Fruit fly (Drosophila melanogaster) S2 (cell line): Measurements from ENCODE around the gene 5-HT2A.

ENCODE experiments used
- CG8478 ChIP-seq: fragments of >200 bp; optimal IDR thresholded peaks from 2 replicates; lab custom pipeline; 2018
- CTCF ChIP-seq, 2 experiments: fragments of >200 bp; optimal IDR thresholded peaks; 2 replicates each; lab custom pipeline; 2018

5-HT2A gene

DNA sequence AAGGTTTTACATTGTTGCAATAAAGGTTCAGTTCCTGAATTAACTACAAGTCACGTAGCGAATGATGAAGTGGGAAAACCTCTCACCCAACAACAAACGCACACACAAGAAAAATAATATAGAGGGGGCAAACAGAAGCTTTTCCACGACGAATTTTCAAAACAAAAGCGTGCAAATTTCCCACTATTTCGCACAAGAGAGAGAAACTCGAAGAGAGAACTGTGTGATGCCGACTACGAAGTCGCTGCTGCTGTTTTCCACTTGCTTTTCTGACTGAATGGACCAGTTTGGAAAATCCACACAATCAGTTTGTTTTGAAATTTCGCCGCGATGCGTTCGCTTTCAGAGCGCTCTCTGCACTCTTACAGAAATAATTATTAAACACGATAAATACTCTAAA is at the start of gene 5-HT2A:
TSS of gene 5-HT2A (plus strand) at position 301 of the 400 bp plus-strand sequence.
- no peak for TF ChIP-seq CTCF (optimal IDR thresholded peaks at IDR 0.05; lab: Kevin White, UChicago)
- no peak for TF ChIP-seq CG8478 (lab: Kevin White, UChicago)

DNA sequence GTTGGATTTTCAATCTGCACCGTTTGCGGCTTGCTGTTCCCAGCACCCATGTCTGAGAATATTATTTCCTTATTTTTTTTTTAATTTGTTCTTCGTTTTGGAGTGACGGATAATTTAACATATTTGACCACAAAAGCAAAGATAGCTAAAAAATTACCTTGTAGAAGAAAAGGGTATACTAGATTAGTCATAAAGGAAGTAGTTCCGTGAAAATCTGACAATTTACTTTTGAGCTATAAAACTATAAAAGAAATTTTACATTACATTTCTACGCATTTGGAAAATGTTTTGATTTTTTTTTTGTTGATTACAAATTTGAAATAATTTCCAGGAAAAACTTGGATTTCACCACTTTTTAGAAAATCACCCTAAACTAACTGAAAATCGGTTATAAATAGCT is 34.1 kb upstream of the 5-HT2A start, which contains the start of gene CG32945:
TSS of gene CG32945 (minus strand) at position 101 of the 400 bp plus-strand sequence.
- TF ChIP-seq CTCF (optimal IDR thresholded peaks at IDR 0.05; lab: Kevin White, UChicago), result no peak
- no peak for TF ChIP-seq CG8478 (lab: Kevin White, UChicago)

DNA sequence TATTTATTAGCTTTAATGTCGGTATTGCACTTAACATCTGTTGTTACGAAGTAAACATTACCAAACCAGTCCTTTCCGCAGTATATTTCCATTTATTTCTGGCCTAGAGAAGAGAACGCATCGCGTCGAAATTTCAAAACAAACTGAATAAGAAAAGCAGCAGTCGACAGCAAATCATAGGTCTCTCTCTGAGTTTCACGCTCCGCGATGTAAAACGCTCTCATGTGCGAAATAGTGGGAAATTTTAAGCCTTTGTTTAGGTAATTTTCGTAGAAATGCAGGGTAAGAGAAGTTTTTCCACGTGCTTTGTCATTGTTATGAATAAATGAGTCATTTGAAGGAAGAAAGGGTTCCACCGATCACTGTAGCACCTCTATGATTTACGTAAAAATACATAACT is 13.0 kb upstream of the 5-HT2A start:
- TF ChIP-seq CTCF (optimal IDR thresholded peaks at IDR 0.05; lab: Kevin White, UChicago) (no peak), CG8478 (lab: Kevin White, UChicago) (no peak)

DNA sequence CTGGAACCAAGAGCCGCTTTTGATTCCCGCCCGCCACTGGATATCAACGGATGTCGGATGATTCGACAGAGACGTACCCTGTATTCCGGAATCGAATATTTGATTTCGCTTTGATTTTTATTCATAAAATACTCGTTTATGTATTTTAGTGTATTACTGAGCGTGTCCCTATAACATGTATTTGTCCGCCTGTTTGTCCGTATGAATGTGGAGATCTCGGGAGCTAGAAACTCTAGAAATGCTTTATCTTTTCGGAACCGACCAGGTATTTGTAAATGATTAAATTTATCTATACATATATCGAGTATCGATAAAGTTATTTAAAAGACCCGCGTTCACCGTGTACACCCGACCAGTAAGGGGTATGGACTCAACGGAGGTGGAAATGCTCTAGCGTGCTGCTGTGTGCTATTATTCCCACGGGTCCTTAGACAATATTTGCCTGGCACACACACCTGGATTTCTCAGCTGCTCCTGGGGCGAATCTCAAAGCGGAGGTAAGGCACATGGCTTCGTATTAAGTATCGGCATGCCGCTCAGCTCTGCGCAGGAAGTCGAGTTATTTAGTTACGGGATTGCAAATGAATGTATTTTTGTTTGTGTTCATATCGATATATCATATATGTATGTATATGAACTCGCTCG is 10.7 kb upstream of the 5-HT2A start:
- no peak for TF ChIP-seq CG8478 (lab: Kevin White, UChicago)

DNA sequence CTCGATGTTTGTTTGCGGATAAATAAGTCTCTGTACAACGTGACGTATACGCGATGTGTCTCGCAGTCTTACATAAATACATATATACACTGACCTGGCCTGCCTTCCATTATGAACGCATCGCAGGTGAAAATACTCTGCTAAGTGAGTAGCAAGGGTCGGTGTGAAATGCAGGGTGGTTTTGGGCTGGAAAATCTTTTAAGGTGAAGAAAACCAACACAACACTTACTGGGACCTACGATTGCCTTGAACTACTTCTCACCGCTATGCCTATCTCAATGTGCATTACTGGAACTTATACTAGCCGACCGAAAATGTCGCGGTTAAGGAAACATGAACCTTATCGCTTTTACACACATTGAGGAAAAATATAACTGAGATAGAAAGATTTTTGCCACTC is 3.5 kb downstream of the 5-HT2A start:
- TF ChIP-seq CTCF (optimal IDR thresholded peaks at IDR 0.05; lab: Kevin White, UChicago), result no peak
- no peak for TF ChIP-seq CG8478 (lab: Kevin White, UChicago)

DNA sequence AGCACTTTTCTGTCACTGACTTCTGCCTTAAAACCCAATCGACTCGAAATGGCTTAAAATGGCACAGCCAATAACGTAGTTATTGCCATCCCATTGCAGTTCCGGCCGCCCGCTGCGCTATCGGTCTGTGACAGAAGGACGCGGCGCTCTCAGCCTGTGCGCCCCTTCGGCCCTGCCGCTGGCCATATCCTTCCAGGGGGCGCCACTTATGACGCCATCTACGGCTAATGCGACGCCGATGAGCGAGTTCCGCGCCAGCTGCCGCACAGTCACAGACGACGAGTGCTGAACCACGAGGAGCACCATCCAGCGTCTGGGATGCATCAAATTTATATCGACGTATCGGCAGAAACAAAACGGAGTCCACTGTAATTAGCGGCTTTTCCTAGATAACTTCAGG is 20.0 kb downstream of the 5-HT2A start:
- TF ChIP-seq CG8478 (lab: Kevin White, UChicago), result no peak
- TF ChIP-seq CTCF (optimal IDR thresholded peaks at IDR 0.05; lab: Kevin White, UChicago), result peak; percentile 59 to 76

DNA sequence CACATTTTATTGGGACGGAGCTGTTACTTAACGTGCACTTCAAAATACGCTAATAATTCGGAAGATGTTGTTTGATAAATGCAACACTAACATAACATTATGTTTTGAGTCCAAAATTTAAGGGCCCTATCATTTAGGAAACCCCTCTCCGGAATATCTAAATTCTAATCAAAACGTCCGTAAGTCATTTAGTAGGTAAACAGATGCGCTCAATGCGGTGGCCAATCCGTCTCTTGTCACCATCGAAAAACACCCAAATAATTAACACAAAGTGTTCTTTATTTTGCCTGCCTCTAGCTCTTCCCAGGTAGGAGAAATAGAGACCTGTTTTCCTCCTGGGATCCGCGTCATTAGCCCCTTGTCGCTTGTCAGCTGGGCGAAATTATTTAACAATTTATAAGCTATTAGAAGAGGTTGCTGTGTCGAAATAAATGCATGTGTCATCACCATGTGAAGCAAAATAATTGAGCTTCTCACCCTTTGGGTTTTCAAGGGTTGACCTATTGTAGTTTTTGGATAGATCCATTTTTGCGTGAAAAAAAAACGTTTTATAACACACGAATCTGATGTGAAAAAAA is 21.8 kb downstream of the 5-HT2A start:
- TF ChIP-seq CG8478 (lab: Kevin White, UChicago), result no peak
- TF ChIP-seq CTCF (optimal IDR thresholded peaks at IDR 0.05; lab: Kevin White, UChicago), result no peak

DNA sequence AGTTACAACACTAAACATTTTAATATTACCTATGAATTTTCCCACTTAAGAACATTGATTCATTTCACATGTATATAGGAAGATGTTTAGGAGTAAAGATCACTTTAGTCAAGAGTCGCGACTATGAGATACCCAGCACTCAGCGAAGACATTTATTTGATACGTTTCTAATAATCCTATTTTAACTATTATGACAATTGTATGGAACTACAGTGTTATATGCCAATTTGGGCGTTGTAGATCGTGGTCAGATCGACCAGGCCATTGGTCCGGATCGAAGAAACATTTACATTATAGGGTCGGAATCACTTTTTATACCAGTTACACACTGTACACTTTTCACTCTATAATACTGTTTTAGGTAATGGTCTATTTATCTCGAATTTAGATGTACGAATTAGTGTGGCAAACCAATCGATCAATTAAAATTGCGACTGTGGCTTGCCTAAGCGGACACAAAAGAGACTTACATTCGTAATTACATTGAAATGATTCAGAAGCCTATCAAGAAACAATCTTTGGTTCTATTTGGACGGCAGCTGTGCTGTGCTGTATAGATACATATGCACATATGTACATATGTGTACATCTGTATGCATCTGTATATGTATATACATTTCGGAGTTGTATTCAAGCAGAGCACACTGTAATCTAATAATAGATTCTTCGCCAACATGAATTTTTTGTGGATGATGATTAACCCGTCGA is 28.0 kb downstream of the 5-HT2A start:
- no peak for TF ChIP-seq CTCF (optimal IDR thresholded peaks at IDR 0.05; lab: Kevin White, UChicago)
- TF ChIP-seq CG8478 (lab: Kevin White, UChicago), result no peak

DNA sequence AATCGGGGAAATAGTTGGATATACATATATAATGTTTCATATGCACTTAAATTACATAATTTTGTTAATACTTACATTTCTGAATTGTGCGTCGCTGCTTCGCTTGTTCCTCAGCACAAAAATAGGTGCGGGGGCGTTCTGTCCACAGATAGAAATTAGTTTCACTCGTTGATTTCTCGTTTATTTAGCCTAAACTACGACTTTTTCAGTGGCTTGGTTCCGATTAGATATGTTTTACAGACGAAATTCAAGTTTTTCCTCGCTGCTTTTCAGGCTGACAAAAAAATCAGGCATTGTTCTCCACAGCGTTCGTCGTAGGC is 28.5 kb downstream of the 5-HT2A start:
- no peak for TF ChIP-seq CTCF (optimal IDR thresholded peaks at IDR 0.05; lab: Kevin White, UChicago)
- no peak for TF ChIP-seq CG8478 (lab: Kevin White, UChicago)

DNA sequence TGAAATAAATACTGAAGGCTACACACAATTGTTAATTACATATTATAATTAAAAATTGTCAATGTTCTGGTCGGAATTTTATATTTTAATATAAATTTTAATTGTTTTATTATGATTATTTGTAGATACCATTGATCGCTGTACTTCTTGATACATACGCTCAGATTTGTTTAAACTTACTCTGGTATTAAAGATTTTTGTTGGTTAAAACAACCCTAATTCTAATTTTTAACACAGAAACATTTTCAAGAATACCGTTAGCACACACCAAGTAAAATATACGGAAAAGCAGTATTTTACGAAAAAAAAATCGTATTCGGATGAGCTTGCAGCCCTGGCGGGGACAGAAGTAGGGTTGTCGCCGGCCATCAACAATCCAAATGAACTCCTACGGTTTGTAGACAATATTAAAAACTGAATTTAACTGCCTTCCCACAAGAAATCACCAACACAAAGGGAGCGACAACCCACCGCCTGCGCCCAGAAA is 29.0 kb downstream of the 5-HT2A start, which contains the start of the genes CG9775, MED31 and slx1:
TSS of gene CG9775 (minus strand) at position 223 of the 487 bp plus-strand sequence.
TSS of gene MED31 (plus strand) at position 348 of the 487 bp plus-strand sequence.
TSS of gene slx1 (plus strand) at position 348 of the 487 bp plus-strand sequence.
- TF ChIP-seq CTCF (optimal IDR thresholded peaks at IDR 0.05; lab: Kevin White, UChicago) (no peak), CG8478 (lab: Kevin White, UChicago) (no peak)

DNA sequence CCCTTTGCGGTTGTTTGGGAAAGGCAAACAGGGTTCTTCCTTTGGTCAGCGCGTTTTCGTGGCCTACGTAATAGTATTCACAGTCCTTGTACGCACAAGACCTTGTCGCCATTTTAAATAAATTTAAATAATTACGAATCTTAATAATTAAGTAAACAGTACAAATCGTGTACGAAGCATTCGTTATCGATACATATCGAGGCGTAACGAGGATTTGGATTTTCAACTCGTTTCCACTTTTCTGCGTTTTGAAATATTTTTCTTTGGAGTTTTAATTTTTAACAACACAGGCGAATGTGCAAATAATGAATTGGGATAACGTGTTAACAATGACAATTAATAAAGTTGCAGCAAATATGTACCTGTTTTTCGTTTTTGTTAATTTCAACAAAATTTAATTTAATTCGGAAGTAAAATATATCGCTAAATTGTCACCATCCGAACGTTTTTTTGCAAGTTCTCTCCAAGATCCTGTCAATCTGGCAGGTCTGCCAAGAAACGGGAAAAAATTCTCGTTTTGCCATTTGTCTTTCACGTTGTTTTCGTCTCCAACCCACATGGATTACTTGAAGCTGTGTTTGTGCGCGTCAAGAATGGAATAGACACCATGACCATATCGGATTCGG is 32.9 kb downstream of the 5-HT2A start, which contains the start of the genes Dlip2 and rpk:
TSS of gene Dlip2 (minus strand) at position 199 of the 626 bp plus-strand sequence.
TSS of gene rpk (plus strand) at position 525 of the 626 bp plus-strand sequence.
- TF ChIP-seq CTCF (optimal IDR thresholded peaks at IDR 0.05; lab: Kevin White, UChicago) (no peak), CG8478 (lab: Kevin White, UChicago) (no peak)

DNA sequence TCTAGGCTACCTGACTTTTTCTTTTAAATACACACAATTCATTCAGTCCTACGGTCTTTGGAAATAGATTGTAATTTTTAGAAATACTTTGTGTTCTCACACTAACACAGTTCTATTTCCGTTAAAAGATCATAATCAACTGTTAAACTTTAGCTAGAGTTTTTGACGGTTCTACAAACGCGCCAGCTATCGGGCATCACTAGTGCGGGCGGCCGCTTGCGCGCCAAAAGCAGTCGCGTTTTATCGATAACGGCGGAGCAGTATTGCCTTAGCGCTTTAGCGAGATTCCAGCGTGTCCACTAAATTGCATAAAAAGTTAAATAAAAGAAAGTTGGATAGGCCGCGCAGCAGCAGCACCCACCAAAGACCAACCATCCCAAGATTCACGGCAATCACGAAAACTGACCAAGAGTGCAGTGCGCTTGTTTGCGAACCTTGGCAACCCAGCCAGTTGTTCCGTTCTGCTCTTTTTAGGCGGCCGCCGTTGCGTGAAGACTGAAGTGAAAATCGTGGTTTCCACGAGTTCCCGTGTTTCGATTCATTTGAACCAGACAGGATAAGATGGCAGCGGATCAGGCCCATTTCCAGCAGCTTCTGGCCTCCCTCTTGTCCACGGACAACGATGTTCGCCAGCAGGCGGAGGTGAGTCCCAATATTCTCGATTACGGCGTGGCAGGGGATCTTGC is 36.6 kb downstream of the 5-HT2A start, which contains the start of gene Karybeta3:
TSS of gene Karybeta3 (plus strand) at position 51 of the 686 bp plus-strand sequence.
- TF ChIP-seq CTCF (optimal IDR thresholded peaks at IDR 0.05; lab: Kevin White, UChicago), result peak in 1 of 2 experiments; percentile 55
- no peak for TF ChIP-seq CG8478 (lab: Kevin White, UChicago)

DNA sequence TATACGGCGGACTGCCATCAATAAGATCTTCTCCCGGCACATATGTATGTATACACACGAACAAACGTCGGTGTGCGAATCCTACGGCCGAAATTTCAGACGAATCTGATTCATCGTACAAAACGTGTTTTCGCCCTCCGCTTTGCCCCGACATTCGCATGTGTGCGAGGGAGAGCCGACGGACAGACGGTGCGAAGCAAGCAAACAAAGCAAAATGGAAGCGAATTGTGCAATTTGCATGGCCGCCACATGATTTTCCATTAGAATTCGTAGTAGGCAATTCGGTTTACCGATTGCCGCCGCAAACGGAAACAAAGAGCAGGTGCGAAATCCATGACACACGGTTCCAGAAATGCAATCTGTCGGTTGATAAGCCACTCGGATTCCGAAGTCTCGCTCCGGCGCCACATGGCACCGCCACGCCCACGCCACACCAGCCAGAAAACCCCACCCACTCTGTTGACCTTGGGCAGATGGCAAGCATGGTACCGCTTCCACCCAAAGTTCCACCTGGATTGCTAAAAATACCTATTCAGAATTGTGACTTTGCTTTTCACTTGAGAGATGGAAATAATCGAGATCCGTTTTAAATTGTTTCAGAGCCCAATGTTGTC is 37.3 kb downstream of the 5-HT2A start:
- no peak for TF ChIP-seq CG8478 (lab: Kevin White, UChicago)
- TF ChIP-seq CTCF (optimal IDR thresholded peaks at IDR 0.05; lab: Kevin White, UChicago), result no peak
